Worm (Caenorhabditis elegans): ENCODE data around the gene srh-10.

Gene srh-10

DNA sequence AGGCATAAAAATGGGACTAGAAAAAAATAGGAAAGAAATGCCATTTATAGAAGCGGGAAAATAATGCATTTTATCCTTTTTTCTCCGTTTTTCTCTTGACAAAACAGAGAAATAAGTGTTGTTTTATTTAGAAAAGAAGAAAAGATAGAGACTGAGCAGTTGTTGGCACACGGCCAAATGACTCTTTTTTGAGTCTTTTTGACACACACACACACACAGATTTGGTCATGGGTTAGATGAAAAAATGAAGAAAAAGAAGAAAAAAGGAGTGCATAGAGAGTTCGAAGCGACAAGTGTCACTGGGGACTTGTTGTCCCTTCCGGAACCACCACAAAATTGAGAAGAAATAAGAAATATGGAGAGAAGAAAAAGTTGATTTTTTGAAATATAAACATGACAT is 33.4 kb downstream of the srh-10 start:
- TF ChIP-seq unc-62 (GFP tag; optimal IDR thresholded peaks at IDR 0.05) (peak; percentile 13), nfya-1 (tag; optimal IDR thresholded peaks at IDR 0.05; ENCODE audit: insufficient read depth) (peak; percentile 33), ZK546.5 (tag; optimal IDR thresholded peaks at IDR 0.05) (no peak), lin-39 (tag; optimal IDR thresholded peaks at IDR 0.05) (peak; percentile 72), lin-15B (tag; optimal IDR thresholded peaks at IDR 0.05) (no peak), hmg-11 (tag; optimal IDR thresholded peaks at IDR 0.05) (peak; percentile 22), fkh-2 (tag; optimal IDR thresholded peaks at IDR 0.05) (no peak)

DNA sequence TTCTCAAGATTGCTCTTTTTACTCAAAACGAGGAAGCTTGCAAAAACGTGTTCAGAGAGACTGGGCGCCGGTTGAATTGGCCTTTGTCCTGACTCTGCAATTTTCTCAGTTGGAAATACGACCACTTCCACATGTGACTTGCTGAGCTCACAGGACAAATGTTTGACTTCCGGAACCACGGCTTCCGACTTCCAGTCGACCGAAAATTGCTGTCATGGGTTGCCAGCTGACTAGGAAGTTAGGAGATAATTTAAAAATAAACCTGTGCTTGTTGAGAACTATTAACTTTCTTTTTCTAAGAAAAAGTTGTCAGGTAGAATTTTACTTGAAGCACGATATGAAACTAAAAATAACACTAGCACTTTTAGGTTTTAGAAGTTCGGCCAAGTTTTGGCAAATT is 35.4 kb downstream of the srh-10 start:
- peak; percentile 52 for TF ChIP-seq tbx-2 (tag; optimal IDR thresholded peaks at IDR 0.05)
- TF ChIP-seq elt-3 (tag; optimal IDR thresholded peaks at IDR 0.05), result no peak

DNA sequence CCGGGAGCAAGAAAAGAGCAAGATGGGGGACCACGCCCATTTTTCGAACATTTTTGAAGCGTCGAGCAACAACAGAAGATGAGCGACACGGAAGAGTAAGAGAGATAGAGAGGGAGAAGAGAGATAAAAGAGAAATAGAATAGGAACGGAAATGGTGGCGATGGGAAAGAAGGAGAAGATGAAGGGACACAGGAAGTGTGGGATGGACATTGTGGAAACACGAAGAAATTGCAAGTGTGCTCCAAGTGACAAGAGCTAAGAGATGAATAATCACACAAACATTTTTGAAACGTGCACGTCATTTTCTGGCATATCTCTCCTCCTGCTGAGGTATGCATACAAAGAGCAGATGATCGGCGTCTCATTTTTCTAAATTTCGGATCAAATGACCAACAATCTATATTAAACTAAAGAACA is 36.4 kb downstream of the srh-10 start:
- TF ChIP-seq fkh-10 (GFP tag; optimal IDR thresholded peaks at IDR 0.05) (no peak), daf-12 (tag; optimal IDR thresholded peaks at IDR 0.05) (no peak), ztf-4 (tag; optimal IDR thresholded peaks at IDR 0.05) (no peak), egl-5 (tag; optimal IDR thresholded peaks at IDR 0.05) (peak; percentile 27), skn-1 (tag; optimal IDR thresholded peaks at IDR 0.05) (no peak), tbx-2 (tag; optimal IDR thresholded peaks at IDR 0.05) (peak; percentile 28), R02D3.7 (tag; optimal IDR thresholded peaks at IDR 0.05) (no peak), elt-3 (tag; optimal IDR thresholded peaks at IDR 0.05) (no peak), unc-62 (GFP tag; optimal IDR thresholded peaks at IDR 0.05) (peak; percentile 22), snpc-4 (tag; optimal IDR thresholded peaks at IDR 0.05) (no peak), nfya-1 (tag; optimal IDR thresholded peaks at IDR 0.05; ENCODE audit: insufficient read depth) (peak; percentile 70), lin-39 (tag; optimal IDR thresholded peaks at IDR 0.05) (peak; percentile 73), ceh-82 (tag; optimal IDR thresholded peaks at IDR 0.05) (no peak), nhr-25 (tag; optimal IDR thresholded peaks at IDR 0.05) (no peak), ama-1 (optimal IDR thresholded peaks at IDR 0.05) (no peak)

DNA sequence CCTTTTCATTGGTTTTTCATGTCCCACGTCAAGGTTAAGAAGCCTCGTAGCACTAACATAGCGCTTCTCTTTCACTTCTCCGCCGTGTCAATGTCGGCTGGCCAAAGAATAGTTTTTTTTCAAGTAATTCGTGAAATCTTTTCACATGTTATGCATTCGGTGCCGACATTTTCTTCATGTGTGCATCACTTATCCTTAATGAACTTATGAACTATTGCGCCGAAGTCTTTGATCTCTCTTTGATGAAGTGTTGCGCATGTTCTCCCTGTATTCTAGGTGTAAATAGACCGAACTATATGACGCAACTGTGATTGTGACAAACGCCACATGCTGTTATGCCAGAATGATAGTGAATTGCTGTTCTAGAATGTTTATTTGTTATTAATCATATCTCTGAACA is 44.9 kb downstream of the srh-10 start:
- TF ChIP-seq nhr-11 (tag; optimal IDR thresholded peaks at IDR 0.05) (no peak), jun-1 (tag; optimal IDR thresholded peaks at IDR 0.05) (no peak), ztf-11 (tag; optimal IDR thresholded peaks at IDR 0.05) (no peak), fkh-10 (GFP tag; optimal IDR thresholded peaks at IDR 0.05) (no peak), pqm-1 (tag; optimal IDR thresholded peaks at IDR 0.05) (no peak), nhr-25 (tag; optimal IDR thresholded peaks at IDR 0.05) (peak; percentile 51), unc-62 (GFP tag; optimal IDR thresholded peaks at IDR 0.05) (no peak), elt-3 (tag; optimal IDR thresholded peaks at IDR 0.05) (no peak), nhr-43 (tag; optimal IDR thresholded peaks at IDR 0.05; ENCODE audit: poor library complexity, severe bottlenecking) (peak; percentile 13), mml-1 (tag; optimal IDR thresholded peaks at IDR 0.05) (no peak), unc-39 (tag; optimal IDR thresholded peaks at IDR 0.05) (no peak), nhr-12 (tag; optimal IDR thresholded peaks at IDR 0.05) (no peak), ama-1 (optimal IDR thresholded peaks at IDR 0.05) (no peak), nfya-1 (tag; optimal IDR thresholded peaks at IDR 0.05; ENCODE audit: insufficient read depth) (no peak), eor-1 (tag; optimal IDR thresholded peaks at IDR 0.05) (no peak), ztf-4 (tag; optimal IDR thresholded peaks at IDR 0.05) (no peak)

DNA sequence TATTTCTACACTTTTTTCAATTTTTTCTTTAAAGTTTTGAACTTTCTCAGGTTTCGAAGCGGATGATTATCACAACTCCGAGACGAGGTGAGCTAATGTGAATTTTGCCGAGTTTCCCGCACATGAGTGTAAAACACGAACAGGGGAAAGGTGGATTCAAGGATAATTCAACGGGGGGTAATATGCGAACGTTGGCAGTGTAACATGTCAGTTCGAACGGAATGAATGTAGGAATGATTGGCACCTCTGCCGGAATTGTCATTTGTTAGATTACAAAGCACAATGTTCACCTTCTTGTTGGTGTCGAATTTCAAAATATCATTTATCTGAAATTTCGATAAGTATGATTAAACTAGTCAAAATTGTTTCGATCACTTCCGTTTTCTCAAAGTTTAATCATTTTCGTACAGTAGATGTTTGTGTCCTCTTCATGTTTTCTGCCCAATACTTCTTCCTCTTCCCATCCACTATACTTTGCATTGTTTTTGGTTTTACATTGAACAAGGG is 47.9 kb downstream of the srh-10 start, which contains the start of gene picc-1:
Gene picc-1, plus strand, starts transcription at position 51 of the 507 bp plus-strand sequence.
- no peak for TF ChIP-seq egl-27 (tag; optimal IDR thresholded peaks at IDR 0.05)
- TF ChIP-seq tbx-2 (tag; optimal IDR thresholded peaks at IDR 0.05), result no peak
- peak; percentile 39 for TF ChIP-seq elt-2 (tag; optimal IDR thresholded peaks at IDR 0.05)
- no peak for TF ChIP-seq R02D3.7 (tag; optimal IDR thresholded peaks at IDR 0.05)
- peak; percentile 84 for TF ChIP-seq ama-1 (optimal IDR thresholded peaks at IDR 0.05)
- no peak for TF ChIP-seq nhr-237 (tag; optimal IDR thresholded peaks at IDR 0.05)
- TF ChIP-seq aly-2 (tag; optimal IDR thresholded peaks at IDR 0.05), result peak; percentile 66
- no peak for TF ChIP-seq skn-1 (tag; optimal IDR thresholded peaks at IDR 0.05)
- peak; percentile 61 for TF ChIP-seq nhr-43 (tag; optimal IDR thresholded peaks at IDR 0.05; ENCODE audit: poor library complexity, severe bottlenecking)

DNA sequence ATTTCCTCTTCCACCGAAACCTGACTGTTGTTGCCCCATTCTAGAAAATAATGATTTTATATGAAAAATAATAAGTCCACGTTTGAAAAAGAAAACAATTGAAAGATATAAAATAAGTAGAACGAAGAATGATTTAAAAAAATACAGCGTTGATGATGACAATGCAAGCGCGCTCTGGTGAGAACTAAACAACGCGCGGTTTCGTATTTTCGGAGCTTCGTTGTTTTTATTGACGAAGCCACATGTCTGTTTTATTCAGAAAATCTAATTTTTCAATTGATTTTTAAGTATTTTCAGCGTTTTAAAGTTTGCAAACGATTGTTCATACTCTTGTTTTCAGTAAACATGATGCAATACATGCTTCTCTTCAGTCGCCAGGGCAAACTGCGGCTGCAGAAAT is 49.3 kb downstream of the srh-10 start, which contains the start of the genes rpt-2 and aps-1:
Gene rpt-2, minus strand, starts transcription at position 40 of the 400 bp plus-strand sequence.
Gene aps-1, plus strand, starts transcription at position 341 of the 400 bp plus-strand sequence.
- TF ChIP-seq R02D3.7 (tag; optimal IDR thresholded peaks at IDR 0.05) (peak; percentile 59), elt-2 (tag; optimal IDR thresholded peaks at IDR 0.05) (peak; percentile 49), zag-1 (tag; optimal IDR thresholded peaks at IDR 0.05) (no peak), eor-1 (tag; optimal IDR thresholded peaks at IDR 0.05) (no peak), aly-2 (tag; optimal IDR thresholded peaks at IDR 0.05) (no peak), pha-4 (tag; optimal IDR thresholded peaks at IDR 0.05) (peak; percentile 95), ceh-28 (tag; optimal IDR thresholded peaks at IDR 0.05) (peak; percentile 34), unc-62 (GFP tag; optimal IDR thresholded peaks at IDR 0.05) (no peak), nhr-76 (tag; optimal IDR thresholded peaks at IDR 0.05) (no peak), nhr-12 (tag; optimal IDR thresholded peaks at IDR 0.05) (no peak), lsy-12 (tag; optimal IDR thresholded peaks at IDR 0.05) (peak; percentile 62), hmg-11 (tag; optimal IDR thresholded peaks at IDR 0.05) (peak; percentile 27), fos-1 (tag; optimal IDR thresholded peaks at IDR 0.05) (no peak), jun-1 (tag; optimal IDR thresholded peaks at IDR 0.05) (peak; percentile 62), tbx-2 (tag; optimal IDR thresholded peaks at IDR 0.05) (no peak), ztf-4 (tag; optimal IDR thresholded peaks at IDR 0.05) (no peak), lin-15B (tag; optimal IDR thresholded peaks at IDR 0.05) (peak; percentile 97), mml-1 (tag; optimal IDR thresholded peaks at IDR 0.05) (no peak), snpc-4 (tag; optimal IDR thresholded peaks at IDR 0.05) (peak; percentile 71), ama-1 (optimal IDR thresholded peaks at IDR 0.05) (no peak), nhr-25 (tag; optimal IDR thresholded peaks at IDR 0.05) (peak; percentile 85), elt-3 (tag; optimal IDR thresholded peaks at IDR 0.05) (no peak), ceh-16 (tag; optimal IDR thresholded peaks at IDR 0.05) (no peak), ZK546.5 (tag; optimal IDR thresholded peaks at IDR 0.05) (no peak), lin-39 (tag; optimal IDR thresholded peaks at IDR 0.05) (peak; percentile 75)
